Worm (Caenorhabditis elegans) whole organism, L2 larva: ENCODE measurements around the gene col-173.

Experiments used
- ZK546.5 ChIP-seq: sonication (generic microtip); optimal IDR thresholded peaks from 2 replicates; lab custom pipeline; 2017; ENCODE audit warnings: missing biosample characterization, missing genetic modification characterization
- ama-1 ChIP-seq: fragments of 150-350 bp; optimal IDR thresholded peaks from 2 replicates; lab custom pipeline; 2018; ENCODE audit warnings: inconsistent platforms
- blmp-1 ChIP-seq: sonication (generic microtip); optimal IDR thresholded peaks from 2 replicates; lab custom pipeline; 2017; ENCODE audit warnings: missing genetic modification characterization, mild to moderate bottlenecking, missing compliant biosample characterization, antibody characterized with exemption, moderate library complexity; ENCODE audit not compliant: insufficient read depth
- ceh-16 ChIP-seq: fragments of 150-350 bp; optimal IDR thresholded peaks from 2 replicates; lab custom pipeline; 2014; ENCODE audit warnings: missing biosample characterization, missing genetic modification characterization
- egl-27 ChIP-seq: sonication (generic microtip); optimal IDR thresholded peaks from 3 replicates; lab custom pipeline; 2017; ENCODE audit warnings: missing biosample characterization, missing genetic modification reagents, missing genetic modification characterization
- lin-11 ChIP-seq: fragments of 150-350 bp; sonication (generic microtip); optimal IDR thresholded peaks from 2 replicates; lab custom pipeline; 2014; ENCODE audit warnings: missing biosample characterization, missing genetic modification characterization, inconsistent platforms, mixed read lengths
- lsy-2 ChIP-seq, 2 experiments: fragments of 150-350 bp in 1 of 2; sonication (generic microtip) in 1 of 2; optimal IDR thresholded peaks; 2 replicates each; lab custom pipeline; 2014 to 2017; ENCODE audit warnings: missing biosample characterization in 2 of 2, missing genetic modification characterization in 2 of 2
- mdl-1 ChIP-seq, 2 experiments: fragments of 150-350 bp in 1 of 2; sonication (generic microtip) in 1 of 2; optimal IDR thresholded peaks; 2 replicates each; lab custom pipeline; 2017; ENCODE audit warnings: missing biosample characterization in 2 of 2, missing genetic modification characterization in 2 of 2
- nhr-25 ChIP-seq: fragments of 150-350 bp; sonication (generic microtip); optimal IDR thresholded peaks from 3 replicates; lab custom pipeline; 2014; ENCODE audit warnings: missing biosample characterization, missing genetic modification characterization
- unc-39 ChIP-seq: fragments of 150-350 bp; optimal IDR thresholded peaks from 2 replicates; lab custom pipeline; 2014; ENCODE audit warnings: missing biosample characterization, missing genetic modification characterization
- unc-55 ChIP-seq: fragments of 150-350 bp; sonication (generic microtip); optimal IDR thresholded peaks from 3 replicates; lab custom pipeline; 2014; ENCODE audit warnings: missing biosample characterization, missing genetic modification reagents, missing genetic modification characterization
- unc-62 ChIP-seq: fragments of 150-350 bp; optimal IDR thresholded peaks from 2 replicates; lab custom pipeline; 2014; ENCODE audit warnings: missing biosample characterization, missing genetic modification reagents, missing genetic modification characterization

DNA sequence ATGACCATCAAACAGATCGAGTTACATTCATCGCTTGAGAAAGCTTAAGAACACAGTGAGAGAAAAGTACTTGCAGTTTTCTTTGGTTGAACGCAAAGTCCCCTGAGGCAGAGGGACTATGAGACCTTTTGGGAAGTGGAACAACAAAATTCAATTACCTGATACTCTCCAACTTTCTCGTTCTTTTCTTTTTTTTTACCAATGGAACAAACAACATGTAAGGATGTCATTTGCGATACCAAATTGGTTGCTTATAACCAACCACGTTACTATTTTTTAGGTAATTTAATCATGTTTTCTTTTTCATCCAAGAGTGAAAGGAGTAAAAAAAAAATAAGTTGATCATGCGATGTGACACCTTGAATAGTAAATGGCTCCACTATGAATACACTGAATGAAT, 20.5 kb downstream of the col-173 start:
- no peak for TF ChIP-seq unc-62 (GFP tag; lab: Kevin White, UChicago)
- no peak for TF ChIP-seq ama-1 (lab: Kevin White, UChicago)
- no peak for TF ChIP-seq ceh-16 (tag; lab: Kevin White, UChicago)
- TF ChIP-seq ZK546.5 (tag; lab: Kevin White, UChicago): no peak
- no peak for TF ChIP-seq egl-27 (tag; lab: Kevin White, UChicago)
- TF ChIP-seq lin-11: no peak
- TF ChIP-seq lsy-2 (tag; optimal IDR thresholded peaks at IDR 0.05; lab: Kevin White, UChicago): no peak
- no peak for TF ChIP-seq unc-39
- TF ChIP-seq mdl-1 (tag; optimal IDR thresholded peaks at IDR 0.05; lab: Kevin White, UChicago): no peak
- TF ChIP-seq blmp-1 (tag; lab: Kevin White, UChicago): no peak
- no peak for TF ChIP-seq unc-55 (GFP tag; lab: Kevin White, UChicago)
- no peak for TF ChIP-seq nhr-25 (tag; lab: Kevin White, UChicago)
